1 worm cellular context compared by ENCODE assay signal in genomic region chrIII:7726500-7726899, ce11.
TF ChIP-seq lines count a peak whose summit lies in the region.

No protein-coding gene starts in this region.

TF ChIP-seq in whole organism, L1 larva, 84 proteins besides CTCF, POLR2A, EP300 and RAD21 (continued from another document):
- TF ChIP-seq mep-1 (tag; optimal IDR thresholded peaks at IDR 0.05; lab: Kevin White, UChicago) = no peak
- no peak for TF ChIP-seq aly-2 (tag; optimal IDR thresholded peaks at IDR 0.05; lab: Kevin White, UChicago)
- TF ChIP-seq pqm-1 (tag; optimal IDR thresholded peaks at IDR 0.05; lab: Kevin White, UChicago) = no peak
- no peak for TF ChIP-seq C04F5.9 (tag; optimal IDR thresholded peaks at IDR 0.05; lab: Kevin White, UChicago)
- no peak for TF ChIP-seq mab-9 (GFP tag; IDR thresholded peaks at IDR 0.05; lab: Robert Waterston, UW)
- no peak for TF ChIP-seq efl-3 (GFP tag; optimal IDR thresholded peaks at IDR 0.05; lab: Kevin White, UChicago)
- TF ChIP-seq fkh-4 (tag; optimal IDR thresholded peaks at IDR 0.05; lab: Kevin White, UChicago; ENCODE audit: borderline replicate concordance) = no peak
- TF ChIP-seq fos-1 (tag; optimal IDR thresholded peaks at IDR 0.05; lab: Kevin White, UChicago) = no peak
- no peak for TF ChIP-seq mdl-1 (tag; optimal IDR thresholded peaks at IDR 0.05; lab: Kevin White, UChicago)
- TF ChIP-seq nhr-20 (tag; optimal IDR thresholded peaks at IDR 0.05; lab: Kevin White, UChicago) = no peak
- TF ChIP-seq egl-27 (tag; optimal IDR thresholded peaks at IDR 0.05; lab: Kevin White, UChicago) = no peak
- no peak for TF ChIP-seq C16A3.4 (tag; optimal IDR thresholded peaks at IDR 0.05; lab: Kevin White, UChicago)
- no peak for TF ChIP-seq hlh-4 (tag; optimal IDR thresholded peaks at IDR 0.05; lab: Kevin White, UChicago)
- no peak for TF ChIP-seq lir-3 (tag; optimal IDR thresholded peaks at IDR 0.05; lab: Kevin White, UChicago; ENCODE audit: poor library complexity)
- TF ChIP-seq sptf-1 (tag; optimal IDR thresholded peaks at IDR 0.05; lab: Kevin White, UChicago) = no peak
- TF ChIP-seq ceh-90 (tag; optimal IDR thresholded peaks at IDR 0.05; lab: Kevin White, UChicago) = no peak
- TF ChIP-seq alr-1 (tag; optimal IDR thresholded peaks at IDR 0.05; lab: Kevin White, UChicago; ENCODE audit: borderline replicate concordance) = no peak
- no peak for TF ChIP-seq unc-62 (GFP tag; optimal IDR thresholded peaks at IDR 0.05; lab: Kevin White, UChicago)
- no peak for TF ChIP-seq ztf-4 (tag; optimal IDR thresholded peaks at IDR 0.05; lab: Kevin White, UChicago)
- TF ChIP-seq snpc-4 (tag; optimal IDR thresholded peaks at IDR 0.05; lab: Kevin White, UChicago) = no peak
- TF ChIP-seq nhr-77 (tag; optimal IDR thresholded peaks at IDR 0.05; lab: Kevin White, UChicago) = no peak
- TF ChIP-seq nhr-47 (tag; optimal IDR thresholded peaks at IDR 0.05; lab: Kevin White, UChicago) = peak; percentile 41
- TF ChIP-seq ztf-11 (tag; optimal IDR thresholded peaks at IDR 0.05; lab: Kevin White, UChicago) = no peak
- TF ChIP-seq egl-13 (tag; optimal IDR thresholded peaks at IDR 0.05; lab: Kevin White, UChicago) = no peak
- no peak for TF ChIP-seq lin-35 (GFP tag; optimal IDR thresholded peaks at IDR 0.05; lab: Kevin White, UChicago)
- TF ChIP-seq Y116A8C.19 (tag; optimal IDR thresholded peaks at IDR 0.05; lab: Kevin White, UChicago; ENCODE audit: borderline replicate concordance) = no peak
